Worm (Caenorhabditis elegans) whole organism, L1 larva: ENCODE data around the gene gta-1.
A peak's percentile ranks its signal among the peaks of the same experiment; 100 is the strongest.

ENCODE experiments used
- C04F5.9 ChIP-seq: sonication (generic microtip); optimal IDR thresholded peaks from 2 replicates; lab custom pipeline; 2016; ENCODE audit warnings: missing genetic modification characterization, missing compliant biosample characterization
- C16A3.4 ChIP-seq: fragments of 150-350 bp; optimal IDR thresholded peaks from 2 replicates; lab custom pipeline; 2014; ENCODE audit warnings: missing biosample characterization, missing genetic modification characterization
- Y116A8C.19 ChIP-seq: sonication (generic microtip); optimal IDR thresholded peaks from 2 replicates; lab custom pipeline; 2016; ENCODE audit warnings: missing compliant biosample characterization, missing genetic modification characterization, borderline replicate concordance
- aly-2 ChIP-seq: fragments of 150-350 bp; optimal IDR thresholded peaks from 2 replicates; lab custom pipeline; 2014; ENCODE audit warnings: missing biosample characterization, missing genetic modification characterization
- ceh-8 ChIP-seq: fragments of 200-800 bp; sonication (Bioruptor generic); optimal IDR thresholded peaks from 2 replicates; lab custom pipeline; 2018; ENCODE audit warnings: mild to moderate bottlenecking, missing genetic modification characterization, moderate library complexity, missing compliant biosample characterization
- ceh-90 ChIP-seq: sonication (generic microtip); optimal IDR thresholded peaks from 2 replicates; lab custom pipeline; 2016; ENCODE audit warnings: missing genetic modification characterization, missing compliant biosample characterization
- dpl-1 ChIP-seq, 3 experiments: fragments of 150-350 bp in 2 of 3; sonication (generic microtip) in 1 of 3; optimal IDR thresholded peaks; 2 replicates each; lab custom pipeline; 2014 to 2017; ENCODE audit warnings: missing biosample characterization in 3 of 3, missing genetic modification characterization in 3 of 3, missing genetic modification reagents in 3 of 3
- efl-1 ChIP-seq, 4 experiments: fragments of 150-350 bp; optimal IDR thresholded peaks in 3 of 4; peaks in 1 of 4; 1 replicate in 1 of 4; 2 replicates in 3 of 4; lab custom pipeline; 2014; ENCODE audit warnings: missing biosample characterization in 2 of 4, missing genetic modification characterization in 2 of 4, missing genetic modification reagents in 2 of 4
- egl-27 ChIP-seq, 2 experiments: fragments of 150-350 bp in 1 of 2; sonication (generic microtip); optimal IDR thresholded peaks; 3 replicates each; lab custom pipeline; 2017 to 2018; ENCODE audit warnings: missing biosample characterization in 2 of 2, missing genetic modification characterization in 2 of 2, missing genetic modification reagents in 2 of 2
- elt-3 ChIP-seq, 6 experiments: fragments of 150-350 bp in 1 of 6; sonication (generic microtip); optimal IDR thresholded peaks; 2 replicates each; lab custom pipeline; 2017 to 2018; ENCODE audit warnings: missing biosample characterization in 6 of 6, missing genetic modification characterization in 6 of 6, inconsistent platforms in 1 of 6
- fkh-10 ChIP-seq: sonication (generic microtip); optimal IDR thresholded peaks from 2 replicates; lab custom pipeline; 2017; ENCODE audit warnings: missing biosample characterization, missing genetic modification reagents, missing genetic modification characterization
- fkh-8 ChIP-seq: sonication (generic microtip); optimal IDR thresholded peaks from 2 replicates; lab custom pipeline; 2016; ENCODE audit warnings: mild to moderate bottlenecking, missing genetic modification characterization, missing compliant biosample characterization
- hlh-17 ChIP-seq: fragments of 200-800 bp; sonication (Bioruptor generic); optimal IDR thresholded peaks from 2 replicates; lab custom pipeline; 2018; ENCODE audit warnings: missing genetic modification characterization, mild to moderate bottlenecking, missing compliant biosample characterization, moderate library complexity, borderline replicate concordance
- hpl-2 ChIP-seq: fragments of 150-350 bp; optimal IDR thresholded peaks from 2 replicates; lab custom pipeline; 2014; ENCODE audit warnings: missing biosample characterization, missing genetic modification reagents, missing genetic modification characterization
- jun-1 ChIP-seq: fragments of 150-350 bp; optimal IDR thresholded peaks from 2 replicates; lab custom pipeline; 2014; ENCODE audit warnings: missing biosample characterization, missing genetic modification reagents, missing genetic modification characterization
- lin-13 ChIP-seq: fragments of 150-350 bp; optimal IDR thresholded peaks from 2 replicates; lab custom pipeline; 2014; ENCODE audit warnings: missing biosample characterization, missing genetic modification reagents, missing genetic modification characterization
- lin-14 ChIP-seq: fragments of 200-800 bp; sonication (Bioruptor generic); optimal IDR thresholded peaks from 2 replicates; lab custom pipeline; 2018; ENCODE audit warnings: mild to moderate bottlenecking, missing genetic modification characterization, moderate library complexity, missing compliant biosample characterization
- lin-15B ChIP-seq: fragments of 150-350 bp; sonication (generic microtip); optimal IDR thresholded peaks from 3 replicates; lab custom pipeline; 2014; ENCODE audit warnings: missing biosample characterization, missing genetic modification characterization
- lin-35 ChIP-seq, 2 experiments: fragments of 150-350 bp; optimal IDR thresholded peaks; 2 replicates each; lab custom pipeline; 2014; ENCODE audit warnings: missing biosample characterization in 2 of 2, missing genetic modification characterization in 2 of 2, missing genetic modification reagents in 2 of 2
- lir-3 ChIP-seq: sonication (generic microtip); optimal IDR thresholded peaks from 2 replicates; lab custom pipeline; 2016; ENCODE audit warnings: mild to moderate bottlenecking, missing genetic modification characterization, moderate library complexity, missing compliant biosample characterization; ENCODE audit not compliant: poor library complexity
- lsy-2 ChIP-seq, 2 experiments: fragments of 150-350 bp; optimal IDR thresholded peaks; 2 replicates each; lab custom pipeline; 2014; ENCODE audit warnings: missing biosample characterization in 2 of 2, missing genetic modification characterization in 2 of 2
- mdl-1 ChIP-seq, 2 experiments: fragments of 150-350 bp; optimal IDR thresholded peaks; 2 replicates each; lab custom pipeline; 2014 to 2017; ENCODE audit warnings: missing biosample characterization in 2 of 2, missing genetic modification characterization in 2 of 2, inconsistent platforms in 1 of 2
- mef-2 ChIP-seq: fragments of 150-350 bp; optimal IDR thresholded peaks from 2 replicates; lab custom pipeline; 2014; ENCODE audit warnings: missing biosample characterization, missing genetic modification characterization
- mep-1 ChIP-seq: fragments of 150-350 bp; optimal IDR thresholded peaks from 2 replicates; lab custom pipeline; 2014; ENCODE audit warnings: missing biosample characterization, missing genetic modification characterization
- nhr-12 ChIP-seq: sonication (generic microtip); optimal IDR thresholded peaks from 2 replicates; lab custom pipeline; 2017; ENCODE audit warnings: missing biosample characterization, missing genetic modification characterization
- nhr-237 ChIP-seq: fragments of 150-350 bp; optimal IDR thresholded peaks from 2 replicates; lab custom pipeline; 2014; ENCODE audit warnings: missing biosample characterization, missing genetic modification characterization
- nhr-47 ChIP-seq: sonication (generic microtip); optimal IDR thresholded peaks from 2 replicates; lab custom pipeline; 2016; ENCODE audit warnings: mild to moderate bottlenecking, missing genetic modification characterization, moderate library complexity, missing compliant biosample characterization
- nhr-76 ChIP-seq: sonication (generic microtip); optimal IDR thresholded peaks from 2 replicates; lab custom pipeline; 2017; ENCODE audit warnings: missing biosample characterization, missing genetic modification characterization
- nhr-90 ChIP-seq: sonication (generic microtip); optimal IDR thresholded peaks from 2 replicates; lab custom pipeline; 2016; ENCODE audit warnings: mild to moderate bottlenecking, missing genetic modification characterization, missing compliant biosample characterization; ENCODE audit not compliant: poor library complexity
- pag-3 ChIP-seq: sonication (generic microtip); optimal IDR thresholded peaks from 2 replicates; lab custom pipeline; 2017; ENCODE audit warnings: missing genetic modification characterization, mild to moderate bottlenecking, missing compliant biosample characterization, antibody characterized with exemption, borderline replicate concordance; ENCODE audit not compliant: insufficient read depth
- pqm-1 ChIP-seq: sonication (generic microtip); optimal IDR thresholded peaks from 3 replicates; lab custom pipeline; 2017; ENCODE audit warnings: missing biosample characterization, missing genetic modification characterization
- rnt-1 ChIP-seq: sonication (generic microtip); optimal IDR thresholded peaks from 2 replicates; lab custom pipeline; 2016; ENCODE audit warnings: mild to moderate bottlenecking, missing genetic modification characterization, moderate library complexity, missing compliant biosample characterization
- skn-1 ChIP-seq: fragments of 150-350 bp; optimal IDR thresholded peaks from 2 replicates; lab custom pipeline; 2014; ENCODE audit warnings: missing biosample characterization, missing genetic modification characterization
- snpc-4 ChIP-seq: fragments of 150-350 bp; optimal IDR thresholded peaks from 2 replicates; lab custom pipeline; 2014; ENCODE audit warnings: missing biosample characterization, missing genetic modification characterization
- sup-37 ChIP-seq: fragments of 200-800 bp; sonication (Bioruptor generic); optimal IDR thresholded peaks from 2 replicates; lab custom pipeline; 2018; ENCODE audit warnings: mild to moderate bottlenecking, missing genetic modification characterization, missing compliant biosample characterization
- tbx-2 ChIP-seq: sonication (generic microtip); optimal IDR thresholded peaks from 2 replicates; lab custom pipeline; 2016; ENCODE audit warnings: missing genetic modification characterization, missing compliant biosample characterization
- tlp-1 ChIP-seq: fragments of 150-350 bp; optimal IDR thresholded peaks from 2 replicates; lab custom pipeline; 2014; ENCODE audit warnings: missing biosample characterization, missing genetic modification characterization
- unc-62 ChIP-seq: fragments of 150-350 bp; optimal IDR thresholded peaks from 2 replicates; lab custom pipeline; 2014; ENCODE audit warnings: missing biosample characterization, missing genetic modification reagents, missing genetic modification characterization
- ztf-4 ChIP-seq: fragments of 150-350 bp; optimal IDR thresholded peaks from 2 replicates; lab custom pipeline; 2014; ENCODE audit warnings: missing biosample characterization, missing genetic modification characterization

Gene gta-1

ce11 chrIV:10177779-10178178 is 2.7 kb upstream of the gta-1 start, which contains the start of gene mspn-1:
TSS of gene mspn-1 (plus strand) at chrIV:10177968.
- TF ChIP-seq tbx-2 (tag; lab: Kevin White, UChicago) (no peak), aly-2 (tag; lab: Kevin White, UChicago) (peak; percentile 27), snpc-4 (tag; lab: Kevin White, UChicago) (no peak), lsy-2 (tag; optimal IDR thresholded peaks at IDR 0.05; lab: Kevin White, UChicago) (peak in 1 of 2 experiments; percentile 25)

- TF ChIP-seq ceh-90 (tag; lab: Kevin White, UChicago) (no peak), egl-27 (tag; optimal IDR thresholded peaks at IDR 0.05; lab: Kevin White, UChicago) (no peak), nhr-12 (tag; lab: Kevin White, UChicago) (no peak), hpl-2 (GFP tag; lab: Kevin White, UChicago) (no peak), fkh-10 (GFP tag; lab: Kevin White, UChicago) (peak; percentile 63), mdl-1 (tag; optimal IDR thresholded peaks at IDR 0.05; lab: Kevin White, UChicago) (no peak), snpc-4 (tag; lab: Kevin White, UChicago) (no peak)
These were observed 8.0 kb downstream of the gta-1 start for ce11 chrIV:10188505-10188904.

ce11 chrIV:10190586-10190985 is 10.1 kb downstream of the gta-1 start:
- TF ChIP-seq efl-1 (optimal IDR thresholded peaks at IDR 0.05; lab: Kevin White, UChicago), result no peak
- peak in 1 of 2 experiments; percentile 69 for TF ChIP-seq efl-1 (GFP tag; optimal IDR thresholded peaks at IDR 0.05 in 1 of 2; lab: Kevin White, UChicago)
- no peak for TF ChIP-seq lin-14 (GFP tag; lab: Kevin White, UChicago)

- TF ChIP-seq tbx-2 (tag; lab: Kevin White, UChicago) (no peak), fkh-10 (GFP tag; lab: Kevin White, UChicago) (peak; percentile 79), lin-14 (GFP tag; lab: Kevin White, UChicago) (peak; percentile 20)
These were observed 11.0 kb downstream of the gta-1 start for ce11 chrIV:10191498-10191897.

ce11 chrIV:10194345-10194744 is 13.9 kb downstream of the gta-1 start, which contains the start of gene ptrg-1:
TSS of gene ptrg-1 (minus strand) at chrIV:10194445.
- no peak for TF ChIP-seq mep-1 (tag; lab: Kevin White, UChicago)
- no peak for TF ChIP-seq tlp-1 (tag; lab: Kevin White, UChicago)
- TF ChIP-seq aly-2 (tag; lab: Kevin White, UChicago), result no peak
- TF ChIP-seq lin-35 (GFP tag; optimal IDR thresholded peaks at IDR 0.05; lab: Kevin White, UChicago), result no peak
- TF ChIP-seq mef-2 (tag; lab: Kevin White, UChicago), result no peak
- TF ChIP-seq fkh-8, result no peak
- no peak for TF ChIP-seq unc-62 (GFP tag; lab: Kevin White, UChicago)
- no peak for TF ChIP-seq nhr-12 (tag; lab: Kevin White, UChicago)
- no peak for TF ChIP-seq lsy-2 (tag; optimal IDR thresholded peaks at IDR 0.05; lab: Kevin White, UChicago)
- no peak for TF ChIP-seq elt-3 (tag; optimal IDR thresholded peaks at IDR 0.05; lab: Kevin White, UChicago)
- TF ChIP-seq, all 84 proteins: peak for 0

- TF ChIP-seq ceh-90 (tag; lab: Kevin White, UChicago) (no peak), C04F5.9 (tag; lab: Kevin White, UChicago) (no peak), lir-3 (no peak), nhr-47 (tag; lab: Kevin White, UChicago) (no peak), nhr-237 (no peak), lin-13 (GFP tag; lab: Kevin White, UChicago) (no peak), lsy-2 (tag; optimal IDR thresholded peaks at IDR 0.05; lab: Kevin White, UChicago) (no peak), rnt-1 (tag; lab: Kevin White, UChicago) (peak; percentile 6), jun-1 (no peak), nhr-76 (tag; lab: Kevin White, UChicago) (no peak), ztf-4 (tag; lab: Kevin White, UChicago) (no peak), pag-3 (no peak), sup-37 (GFP tag; lab: Kevin White, UChicago) (no peak), mep-1 (tag; lab: Kevin White, UChicago) (peak; percentile 30), nhr-90 (tag; lab: Kevin White, UChicago) (no peak), lin-15B (tag; lab: Kevin White, UChicago) (peak; percentile 29), C16A3.4 (tag; lab: Kevin White, UChicago) (peak; percentile 9), dpl-1 (GFP tag; optimal IDR thresholded peaks at IDR 0.05; lab: Kevin White, UChicago) (peak in 2 of 3 experiments; percentile 37 to 65), Y116A8C.19 (tag; lab: Kevin White, UChicago) (no peak), pqm-1 (tag; lab: Kevin White, UChicago) (no peak), lin-35 (GFP tag; optimal IDR thresholded peaks at IDR 0.05; lab: Kevin White, UChicago) (peak in 1 of 2 experiments; percentile 6), skn-1 (tag; lab: Kevin White, UChicago) (no peak), hlh-17 (GFP tag; lab: Kevin White, UChicago) (no peak), ceh-8 (no peak)
These were observed 16.9 kb downstream of the gta-1 start, which contains the start of gene gon-4 for ce11 chrIV:10197317-10197867. TSS of gene gon-4 (plus strand) at chrIV:10197817.
